Fruit fly (Drosophila melanogaster) whole organism, embryonic: ENCODE data around the gene CG14104.

Experiments used
- Antp ChIP-seq: fragments of 200-800 bp; sonication (Bioruptor generic); optimal IDR thresholded peaks from 3 replicates; lab custom pipeline; 2016; ENCODE audit warnings: missing biosample characterization, missing genetic modification characterization
- Bgb ChIP-seq: fragments of 200-800 bp; sonication (Bioruptor generic); IDR thresholded peaks from 2 replicates; pipeline ENCODE4 v1.3.6; 2022; ENCODE audit warnings: missing biosample characterization, missing genetic modification characterization; ENCODE audit not compliant: partially characterized antibody
- BtbVII ChIP-seq: fragments of 200-800 bp; sonication (Bioruptor generic); optimal IDR thresholded peaks from 3 replicates; lab custom pipeline; 2017; ENCODE audit warnings: missing biosample characterization, mild to moderate bottlenecking, missing genetic modification characterization
- Bteb2 ChIP-seq: fragments of 200-800 bp; sonication (Bioruptor generic); optimal IDR thresholded peaks from 2 replicates; lab custom pipeline; 2016; ENCODE audit warnings: missing biosample characterization, missing genetic modification characterization
- CG10565 ChIP-seq: fragments of 200-800 bp; sonication (Bioruptor generic); optimal IDR thresholded peaks from 3 replicates; lab custom pipeline; 2016; ENCODE audit warnings: missing biosample characterization, mild to moderate bottlenecking, missing genetic modification characterization
- CG10979 ChIP-seq: fragments of 200-800 bp; sonication (Bioruptor generic); optimal IDR thresholded peaks from 2 replicates; lab custom pipeline; 2018; ENCODE audit warnings: missing biosample characterization, mild to moderate bottlenecking, missing genetic modification characterization, moderate library complexity
- CG13296 ChIP-seq: fragments of 200-800 bp; sonication (Bioruptor generic); optimal IDR thresholded peaks from 3 replicates; lab custom pipeline; 2018; ENCODE audit warnings: missing biosample characterization, mild to moderate bottlenecking, missing genetic modification characterization
- CG13624 ChIP-seq: fragments of 200-800 bp; sonication (Bioruptor generic); optimal IDR thresholded peaks from 2 replicates; lab custom pipeline; 2016; ENCODE audit warnings: missing biosample characterization, missing genetic modification characterization
- CG13894 ChIP-seq: fragments of 200-800 bp; sonication (Bioruptor generic); optimal IDR thresholded peaks from 3 replicates; lab custom pipeline; 2018; ENCODE audit warnings: missing biosample characterization, mild to moderate bottlenecking, missing genetic modification characterization, moderate library complexity
- CG16813 ChIP-seq: fragments of 200-800 bp; sonication (Bioruptor generic); IDR thresholded peaks from 3 replicates; pipeline ENCODE4 v1.3.6; 2022; ENCODE audit warnings: missing biosample characterization, missing genetic modification characterization; ENCODE audit not compliant: partially characterized antibody
- CG2129 ChIP-seq: fragments of 200-800 bp; sonication (Bioruptor generic); IDR thresholded peaks from 2 replicates; pipeline ENCODE4 v1.3.6; 2022; ENCODE audit warnings: missing biosample characterization, missing genetic modification characterization; ENCODE audit not compliant: partially characterized antibody
- CG31365 ChIP-seq: fragments of 200-800 bp; sonication (Bioruptor generic); optimal IDR thresholded peaks from 2 replicates; lab custom pipeline; 2018; ENCODE audit warnings: missing biosample characterization, mild to moderate bottlenecking, missing genetic modification characterization
- CG33557 ChIP-seq: fragments of 200-800 bp; sonication (Bioruptor generic); optimal IDR thresholded peaks from 2 replicates; lab custom pipeline; 2019; ENCODE audit warnings: missing biosample characterization, mild to moderate bottlenecking, missing genetic modification characterization, moderate library complexity
- CG43689 ChIP-seq: fragments of 200-800 bp; sonication (Bioruptor generic); IDR thresholded peaks from 2 replicates; pipeline ENCODE4 v1.3.6; 2022; ENCODE audit warnings: missing biosample characterization, missing genetic modification characterization
- CG4404 ChIP-seq: fragments of 200-800 bp; sonication (Bioruptor generic); IDR thresholded peaks from 2 replicates; pipeline ENCODE4 v1.3.6; 2022; ENCODE audit warnings: missing biosample characterization, missing genetic modification characterization
- CG8765 ChIP-seq: fragments of 200-800 bp; sonication (Bioruptor generic); IDR thresholded peaks from 2 replicates; pipeline ENCODE4 v1.3.6; 2022; ENCODE audit warnings: missing biosample characterization, missing genetic modification characterization
- CG8924 ChIP-seq: fragments of 200-800 bp; optimal IDR thresholded peaks from 3 replicates; lab custom pipeline; 2019; ENCODE audit warnings: missing biosample characterization, mild to moderate bottlenecking, missing genetic modification characterization, moderate library complexity
- Camta ChIP-seq: fragments of 200-800 bp; sonication (Bioruptor generic); optimal IDR thresholded peaks from 2 replicates; lab custom pipeline; 2016; ENCODE audit warnings: missing biosample characterization, missing genetic modification characterization
- Dll ChIP-seq: fragments of 200-800 bp; sonication (Bioruptor generic); IDR thresholded peaks from 4 replicates; pipeline ENCODE4 v1.3.6; 2022; ENCODE audit warnings: missing biosample characterization, missing genetic modification characterization; ENCODE audit not compliant: partially characterized antibody
- Doc2 ChIP-seq: fragments of 200-800 bp; sonication (Bioruptor generic); IDR thresholded peaks from 2 replicates; pipeline ENCODE4 v1.3.6; 2022; ENCODE audit warnings: missing biosample characterization, missing genetic modification characterization
- Hey ChIP-seq: fragments of 200-800 bp; sonication (Bioruptor generic); optimal IDR thresholded peaks from 3 replicates; lab custom pipeline; 2018; ENCODE audit warnings: missing biosample characterization, mild to moderate bottlenecking, missing genetic modification characterization
- Hr78 ChIP-seq, 2 experiments: fragments of 200-800 bp in 1 of 2; fragments of >200 bp in 1 of 2; sonication (Bioruptor generic) in 1 of 2; optimal IDR thresholded peaks; 2 replicates each; lab custom pipeline; 2017 to 2019; ENCODE audit warnings: missing biosample characterization in 2 of 2, missing genetic modification characterization in 2 of 2, mild to moderate bottlenecking in 1 of 2, moderate library complexity in 1 of 2
- Lpt ChIP-seq: fragments of >200 bp; optimal IDR thresholded peaks from 2 replicates; lab custom pipeline; 2018; ENCODE audit warnings: missing biosample characterization, missing genetic modification characterization
- MBD-R2 ChIP-seq: fragments of 200-800 bp; sonication (Bioruptor generic); IDR thresholded peaks from 2 replicates; pipeline ENCODE4 v1.3.6; 2022; ENCODE audit warnings: missing biosample characterization, missing genetic modification characterization
- Med ChIP-seq: fragments of 200-800 bp; sonication (Bioruptor generic); peaks from one replicate; lab custom pipeline; 2016; ENCODE audit warnings: missing biosample characterization, missing genetic modification characterization, mild to moderate bottlenecking, inconsistent platforms, moderate library complexity
- Mes4 ChIP-seq: fragments of 200-800 bp; sonication (Bioruptor generic); optimal IDR thresholded peaks from 2 replicates; lab custom pipeline; 2016; ENCODE audit warnings: missing biosample characterization, missing genetic modification characterization
- Mrtf ChIP-seq: fragments of 200-800 bp; sonication (Bioruptor generic); IDR thresholded peaks from 3 replicates; pipeline ENCODE4 v1.3.6; 2022; ENCODE audit warnings: missing biosample characterization, missing genetic modification characterization
- NFAT ChIP-seq: fragments of 200-800 bp; sonication (Bioruptor generic); IDR thresholded peaks from 2 replicates; pipeline ENCODE4 v1.3.6; 2022; ENCODE audit warnings: missing biosample characterization, missing genetic modification characterization
- PHDP ChIP-seq: fragments of 200-800 bp; sonication (Bioruptor generic); optimal IDR thresholded peaks from 3 replicates; lab custom pipeline; 2018; ENCODE audit warnings: missing biosample characterization, mild to moderate bottlenecking, missing genetic modification characterization, moderate library complexity
- Sox102F ChIP-seq: fragments of 200-800 bp; sonication (Bioruptor generic); optimal IDR thresholded peaks from 2 replicates; lab custom pipeline; 2018; ENCODE audit warnings: missing biosample characterization, mild to moderate bottlenecking, missing genetic modification characterization, moderate library complexity
- az2 ChIP-seq: fragments of 200-800 bp; sonication (Bioruptor generic); optimal IDR thresholded peaks from 3 replicates; lab custom pipeline; 2016; ENCODE audit warnings: missing biosample characterization, missing genetic modification characterization
- fd102C ChIP-seq: fragments of 200-800 bp; sonication (Bioruptor generic); optimal IDR thresholded peaks from 2 replicates; lab custom pipeline; 2018; ENCODE audit warnings: missing biosample characterization, mild to moderate bottlenecking, missing genetic modification characterization, moderate library complexity
- gfzf ChIP-seq: fragments of 200-800 bp; sonication (Bioruptor generic); optimal IDR thresholded peaks from 2 replicates; lab custom pipeline; 2016; ENCODE audit warnings: missing biosample characterization, mild to moderate bottlenecking, missing genetic modification characterization, moderate library complexity
- hb ChIP-seq: fragments of 200-800 bp; sonication (Bioruptor generic); IDR thresholded peaks from 3 replicates; pipeline ENCODE4 v1.3.6; 2022; ENCODE audit warnings: missing biosample characterization, missing genetic modification characterization; ENCODE audit not compliant: partially characterized antibody
- mirr ChIP-seq: fragments of 200-800 bp; sonication (Bioruptor generic); optimal IDR thresholded peaks from 3 replicates; lab custom pipeline; 2018; ENCODE audit warnings: missing biosample characterization, mild to moderate bottlenecking, missing genetic modification characterization
- mld ChIP-seq: fragments of 200-800 bp; sonication (Bioruptor generic); IDR thresholded peaks from 3 replicates; pipeline ENCODE4 v1.3.6; 2022; ENCODE audit warnings: missing biosample characterization, missing genetic modification characterization; ENCODE audit not compliant: partially characterized antibody
- pfk ChIP-seq: fragments of 200-800 bp; sonication (Bioruptor generic); optimal IDR thresholded peaks from 2 replicates; lab custom pipeline; 2018; ENCODE audit warnings: missing biosample characterization, mild to moderate bottlenecking, missing genetic modification characterization, moderate library complexity
- sd ChIP-seq: fragments of 200-800 bp; sonication (Bioruptor generic); optimal IDR thresholded peaks from 3 replicates; lab custom pipeline; 2018; ENCODE audit warnings: missing biosample characterization, mild to moderate bottlenecking, missing genetic modification characterization, moderate library complexity
- sens ChIP-seq: fragments of 200-800 bp; sonication (Bioruptor generic); peaks from one replicate; lab custom pipeline; 2016; ENCODE audit warnings: missing biosample characterization, missing genetic modification characterization
- sens-2 ChIP-seq: fragments of 200-800 bp; sonication (Bioruptor generic); IDR thresholded peaks from 2 replicates; pipeline ENCODE4 v1.3.6; 2022; ENCODE audit warnings: missing biosample characterization, missing genetic modification characterization
- slbo ChIP-seq: fragments of 200-800 bp; sonication (Bioruptor generic); IDR thresholded peaks from 2 replicates; pipeline ENCODE4 v1.3.6; 2022; ENCODE audit warnings: missing biosample characterization, missing genetic modification characterization
- stc ChIP-seq: fragments of 200-800 bp; sonication (Bioruptor generic); IDR thresholded peaks from 2 replicates; pipeline ENCODE4 v1.3.6; 2022; ENCODE audit warnings: missing biosample characterization, missing genetic modification characterization
- tap ChIP-seq: fragments of 200-800 bp; optimal IDR thresholded peaks from 3 replicates; lab custom pipeline; 2019; ENCODE audit warnings: missing biosample characterization, mild to moderate bottlenecking, missing genetic modification characterization, moderate library complexity
- toy ChIP-seq: fragments of 200-800 bp; sonication (Bioruptor generic); IDR thresholded peaks from 2 replicates; pipeline ENCODE4 v1.3.6; 2022; ENCODE audit warnings: missing biosample characterization, missing genetic modification characterization
- tx ChIP-seq: fragments of 200-800 bp; sonication (Bioruptor generic); optimal IDR thresholded peaks from 2 replicates; lab custom pipeline; 2016; ENCODE audit warnings: missing biosample characterization, missing genetic modification characterization
- unc-4 ChIP-seq: fragments of 200-800 bp; sonication (Bioruptor generic); IDR thresholded peaks from 2 replicates; pipeline ENCODE4 v1.3.6; 2022; ENCODE audit warnings: missing biosample characterization, missing genetic modification characterization; ENCODE audit not compliant: partially characterized antibody
- vvl ChIP-seq: fragments of 200-800 bp; sonication (Bioruptor generic); IDR thresholded peaks from 2 replicates; pipeline ENCODE4 v1.3.6; 2022; ENCODE audit warnings: missing biosample characterization, missing genetic modification characterization
- zen2 ChIP-seq: fragments of 200-800 bp; sonication (Bioruptor generic); IDR thresholded peaks from 3 replicates; pipeline ENCODE4 v1.3.6; 2022; ENCODE audit warnings: missing biosample characterization, missing genetic modification characterization; ENCODE audit not compliant: partially characterized antibody

Gene CG14104

DNA sequence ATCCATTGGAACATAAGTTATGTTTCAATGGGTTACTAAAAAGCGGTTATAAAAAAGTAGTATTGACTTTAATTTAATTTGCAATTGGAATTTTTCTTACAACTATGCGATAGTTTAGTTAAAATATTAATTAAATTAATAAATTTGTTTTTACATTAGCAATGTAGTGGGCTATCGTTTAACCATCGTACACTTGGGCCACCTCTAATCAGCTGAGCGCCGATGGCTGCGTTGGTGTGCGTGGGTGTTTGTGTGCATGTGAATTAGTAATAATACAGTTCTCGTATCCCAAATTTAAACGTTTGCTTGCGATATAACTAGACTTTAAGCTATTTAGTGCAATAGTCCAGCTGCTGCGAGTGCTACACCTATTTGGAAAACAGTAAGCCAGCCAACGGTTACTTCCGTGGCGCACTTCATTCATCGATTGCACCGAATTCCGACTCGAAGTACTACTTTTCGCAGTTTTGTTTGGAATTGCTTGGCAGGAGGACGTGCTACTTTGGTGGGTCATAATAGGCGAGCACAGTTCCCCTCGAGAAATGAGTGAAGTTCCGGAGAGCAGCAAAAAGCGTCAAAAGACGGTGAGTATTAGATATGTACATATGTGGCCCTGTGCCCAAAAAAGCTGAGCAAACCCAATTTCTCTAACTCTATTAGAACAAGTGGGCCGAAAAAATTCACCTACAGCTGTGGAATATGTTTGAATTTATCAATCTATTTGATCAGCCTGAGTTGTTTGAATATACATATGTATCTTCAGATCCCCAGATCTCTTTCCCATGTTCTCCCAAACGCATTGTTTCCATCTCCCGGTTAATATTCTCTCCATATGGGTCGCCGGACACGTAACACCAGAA, 38.3 kb upstream of the CG14104 start, which contains the start of gene Papss (continued):
- TF ChIP-seq CG13296 (GFP tag; lab: Kevin White, UChicago) (peak; percentile 15), Mes4 (GFP tag; lab: Kevin White, UChicago) (no peak), stc (GFP tag; lab: Robert Waterston, UW) (no peak), CG13894 (tag; lab: Kevin White, UChicago) (peak; percentile 26), PHDP (tag; lab: Kevin White, UChicago) (peak; percentile 25), MBD-R2 (GFP tag; lab: Robert Waterston, UW) (peak; percentile 97), mld (GFP tag; lab: Robert Waterston, UW) (peak; percentile 61; the same call in 1 of the 3 replicates), az2 (GFP tag; lab: Kevin White, UChicago) (no peak), hb (GFP tag; lab: Robert Waterston, UW) (peak; percentile 60; the same call in 2 of the 3 replicates), Bteb2 (GFP tag; lab: Kevin White, UChicago) (no peak), Sox102F (no peak), mirr (GFP tag; lab: Kevin White, UChicago) (peak; percentile 5), Mrtf (GFP tag; lab: Robert Waterston, UW) (no peak), Doc2 (GFP tag; lab: Robert Waterston, UW) (no peak), Lpt (no peak), sens-2 (GFP tag; lab: Robert Waterston, UW) (0 out of 2 replicates have a peak, but pooled peaks have one; percentile 39), Camta (GFP tag; lab: Kevin White, UChicago) (no peak), CG16813 (GFP tag; lab: Robert Waterston, UW) (peak; percentile 81), zen2 (GFP tag; lab: Robert Waterston, UW) (peak; percentile 77; the same call in 2 of the 3 replicates), sd (tag; lab: Kevin White, UChicago) (peak; percentile 31), toy (GFP tag; lab: Robert Waterston, UW) (no peak), Med (peak; percentile 65), CG4404 (no peak), Bgb (peak; percentile 82), Hr78 (GFP tag; optimal IDR thresholded peaks at IDR 0.05; lab: Kevin White, UChicago) (no peak), BtbVII (GFP tag; lab: Kevin White, UChicago) (peak; percentile 29), sens (peak; percentile 82), gfzf (GFP tag; lab: Kevin White, UChicago) (no peak), Dll (GFP tag; lab: Robert Waterston, UW) (peak; percentile 95), fd102C (no peak), CG33557 (GFP tag; lab: Kevin White, UChicago) (no peak), tap (tag; lab: Kevin White, UChicago) (no peak), CG31365 (peak; percentile 33), CG8924 (tag; lab: Kevin White, UChicago) (peak; percentile 27), CG10979 (tag; lab: Kevin White, UChicago) (peak; percentile 27), CG8765 (GFP tag; lab: Robert Waterston, UW) (no peak), NFAT (GFP tag; lab: Robert Waterston, UW) (peak; percentile 45; the same call in 1 of the 2 replicates), CG43689 (GFP tag; lab: Robert Waterston, UW) (no peak), CG10565 (no peak), slbo (peak; percentile 75), vvl (GFP tag; lab: Robert Waterston, UW) (peak; percentile 41), tx (GFP tag; lab: Kevin White, UChicago) (no peak), CG2129 (GFP tag; lab: Robert Waterston, UW) (peak; percentile 82), pfk (GFP tag; lab: Kevin White, UChicago) (peak; percentile 50), CG13624 (GFP tag; lab: Kevin White, UChicago) (peak; percentile 12), unc-4 (peak; percentile 86), Antp (GFP tag; lab: Kevin White, UChicago) (no peak), Hey (tag; lab: Kevin White, UChicago) (no peak)
